Worm (Caenorhabditis elegans): ENCODE measurements around the gene F26D11.13.

DNA sequence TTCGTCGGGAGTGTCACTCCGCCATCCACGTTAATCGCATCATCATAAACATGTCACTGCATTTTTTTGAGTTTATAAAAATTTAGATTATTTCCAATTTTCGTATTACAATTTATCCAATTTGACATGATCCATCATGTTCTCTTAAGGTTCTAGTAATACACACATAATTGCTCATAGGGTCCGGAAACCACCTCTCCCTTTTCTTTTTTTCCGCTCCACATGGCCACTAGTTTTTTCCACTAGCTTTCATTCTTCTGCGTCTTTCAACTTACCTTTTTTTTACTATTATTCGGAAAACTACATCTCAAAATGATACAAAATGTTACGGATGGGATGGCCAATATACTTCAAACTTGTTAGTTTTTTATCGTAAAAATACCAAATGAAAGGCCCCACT is 31.4 kb upstream of the F26D11.13 start, which contains the start of gene Y97E10AL.1:
- no peak for TF ChIP-seq nhr-237 (tag; optimal IDR thresholded peaks at IDR 0.05)
- no peak for TF ChIP-seq lin-13 (GFP tag; optimal IDR thresholded peaks at IDR 0.05)
- TF ChIP-seq nhr-42 (GFP tag; IDR thresholded peaks at IDR 0.05) = no peak

Data from whole organism, L4 larva.